Worm (Caenorhabditis elegans) whole organism, L2 larva: ENCODE data around the gene F44E2.4.

ENCODE experiments used
- elt-1 ChIP-seq: fragments of 150-350 bp; optimal IDR thresholded peaks from 2 replicates; lab custom pipeline; 2014; ENCODE audit warnings: missing biosample characterization, missing genetic modification characterization
- lsy-2 ChIP-seq, 2 experiments: fragments of 150-350 bp in 1 of 2; sonication (generic microtip) in 1 of 2; optimal IDR thresholded peaks; 2 replicates each; lab custom pipeline; 2014 to 2017; ENCODE audit warnings: missing biosample characterization in 2 of 2, missing genetic modification characterization in 2 of 2
- mdl-1 ChIP-seq, 2 experiments: fragments of 150-350 bp in 1 of 2; sonication (generic microtip) in 1 of 2; optimal IDR thresholded peaks; 2 replicates each; lab custom pipeline; 2017; ENCODE audit warnings: missing biosample characterization in 2 of 2, missing genetic modification characterization in 2 of 2
- peb-1 ChIP-seq: fragments of 150-350 bp; optimal IDR thresholded peaks from 2 replicates; lab custom pipeline; 2014; ENCODE audit warnings: missing biosample characterization, missing genetic modification characterization
- skn-1 ChIP-seq: sonication (generic microtip); optimal IDR thresholded peaks from 2 replicates; lab custom pipeline; 2017; ENCODE audit warnings: missing biosample characterization, missing genetic modification characterization
- sma-9 ChIP-seq, 2 experiments: fragments of 150-350 bp in 1 of 2; sonication (generic microtip) in 1 of 2; optimal IDR thresholded peaks; 2 replicates each; lab custom pipeline; 2014 to 2016; ENCODE audit warnings: missing genetic modification characterization in 2 of 2, mild to moderate bottlenecking in 1 of 2, missing biosample characterization in 1 of 2, missing compliant biosample characterization in 1 of 2, missing genetic modification reagents in 1 of 2, moderate library complexity in 1 of 2
- snpc-4 ChIP-seq: fragments of 150-350 bp; optimal IDR thresholded peaks from 2 replicates; lab custom pipeline; 2014; ENCODE audit warnings: missing biosample characterization, missing genetic modification characterization
- zag-1 ChIP-seq: fragments of 150-350 bp; optimal IDR thresholded peaks from 2 replicates; lab custom pipeline; 2014; ENCODE audit warnings: missing biosample characterization, missing genetic modification characterization
- ztf-11 ChIP-seq: sonication (generic microtip); optimal IDR thresholded peaks from 2 replicates; lab custom pipeline; 2017; ENCODE audit warnings: missing biosample characterization, missing genetic modification characterization
- ztf-4 ChIP-seq: fragments of 150-350 bp; optimal IDR thresholded peaks from 2 replicates; lab custom pipeline; 2014; ENCODE audit warnings: missing biosample characterization, missing genetic modification characterization

ce11 chrIII:8791235-8791634, 47.0 kb downstream of the F44E2.4 start, which contains the start of the genes zfp-1 and F54F2.14:
- TF ChIP-seq peb-1 (tag; lab: Kevin White, UChicago) (no peak), lsy-2 (tag; optimal IDR thresholded peaks at IDR 0.05; lab: Kevin White, UChicago) (no peak), elt-1 (tag; lab: Kevin White, UChicago) (no peak), mdl-1 (tag; optimal IDR thresholded peaks at IDR 0.05; lab: Kevin White, UChicago) (no peak), ztf-11 (tag; lab: Kevin White, UChicago) (no peak), zag-1 (tag; lab: Kevin White, UChicago) (no peak), snpc-4 (tag; lab: Kevin White, UChicago) (no peak), sma-9 (GFP tag; optimal IDR thresholded peaks at IDR 0.05; lab: Kevin White, UChicago) (no peak), sma-9 (tag; optimal IDR thresholded peaks at IDR 0.05; lab: Kevin White, UChicago) (no peak), skn-1 (tag; lab: Kevin White, UChicago) (no peak), ztf-4 (tag; lab: Kevin White, UChicago) (no peak)
